Fruit fly (Drosophila melanogaster) whole organism, pupa: ENCODE data around the gene CG43136.

Experiments
- CG10348 ChIP-seq: fragments of 200-800 bp; sonication (Bioruptor generic); IDR thresholded peaks from 2 replicates; pipeline ENCODE4 v1.3.6; 2022; ENCODE audit warnings: missing biosample characterization, missing genetic modification characterization
- CG34367 ChIP-seq: fragments of 200-800 bp; sonication (Bioruptor generic); optimal IDR thresholded peaks from 2 replicates; lab custom pipeline; 2018; ENCODE audit warnings: missing biosample characterization, mild to moderate bottlenecking, missing genetic modification characterization
- CG4496 ChIP-seq: fragments of 200-800 bp; sonication (Bioruptor generic); IDR thresholded peaks from 3 replicates; pipeline ENCODE4 v1.3.6; 2022; ENCODE audit warnings: missing biosample characterization, missing genetic modification characterization
- Ets98B ChIP-seq: fragments of 200-800 bp; sonication (Bioruptor generic); IDR thresholded peaks from 2 replicates; pipeline ENCODE4 v1.3.6; 2022; ENCODE audit warnings: missing biosample characterization, missing genetic modification characterization
- Snoo ChIP-seq: fragments of 200-800 bp; sonication (Bioruptor generic); optimal IDR thresholded peaks from 3 replicates; lab custom pipeline; 2017; ENCODE audit warnings: missing biosample characterization, mild to moderate bottlenecking, missing genetic modification characterization, inconsistent platforms
- fd96Ca ChIP-seq: fragments of 200-800 bp; sonication (Bioruptor generic); IDR thresholded peaks from 3 replicates; pipeline ENCODE4 v1.3.6; 2022; ENCODE audit warnings: missing biosample characterization, missing genetic modification characterization
- gl ChIP-seq: fragments of 200-800 bp; sonication (Bioruptor generic); optimal IDR thresholded peaks from 2 replicates; lab custom pipeline; 2018; ENCODE audit warnings: missing biosample characterization, mild to moderate bottlenecking, missing genetic modification characterization

- TF ChIP-seq fd96Ca (GFP tag; lab: Robert Waterston, UW) (0 out of 3 replicates have a peak, but pooled peaks have one; percentile 21), CG4496 (peak; percentile 54; the same call in 2 of the 3 replicates), CG10348 (no peak), gl (tag; lab: Kevin White, UChicago) (no peak), Snoo (tag; lab: Kevin White, UChicago) (peak; percentile 13), Ets98B (no peak), CG34367 (tag; lab: Kevin White, UChicago) (no peak)
Measured at dm6 chrX:5879543-5879943, 26.0 kb downstream of the CG43136 start, which contains the start of the genes Usp30 and CG16721.
